Worm (Caenorhabditis elegans) whole organism, L1 larva: ENCODE measurements around the gene F18A1.1.

Source experiments
- C16A3.4 ChIP-seq: fragments of 150-350 bp; optimal IDR thresholded peaks from 2 replicates; lab custom pipeline; 2014; ENCODE audit warnings: missing biosample characterization, missing genetic modification characterization
- F16B12.6 ChIP-seq: fragments of 150-350 bp; optimal IDR thresholded peaks from 2 replicates; lab custom pipeline; 2014; ENCODE audit warnings: missing biosample characterization, missing genetic modification characterization
- Y116A8C.19 ChIP-seq: sonication (generic microtip); optimal IDR thresholded peaks from 2 replicates; lab custom pipeline; 2016; ENCODE audit warnings: missing compliant biosample characterization, missing genetic modification characterization, borderline replicate concordance
- alr-1 ChIP-seq: fragments of 200-800 bp; sonication (Bioruptor generic); optimal IDR thresholded peaks from 2 replicates; lab custom pipeline; 2018; ENCODE audit warnings: borderline replicate concordance, mild to moderate bottlenecking, missing genetic modification characterization, missing compliant biosample characterization
- ama-1 ChIP-seq: fragments of 150-350 bp; optimal IDR thresholded peaks from 2 replicates; lab custom pipeline; 2014
- ceh-63 ChIP-seq: fragments of 200-800 bp; sonication (Bioruptor generic); optimal IDR thresholded peaks from 2 replicates; lab custom pipeline; 2018; ENCODE audit warnings: mild to moderate bottlenecking, missing genetic modification characterization, missing compliant biosample characterization
- ceh-8 ChIP-seq: fragments of 200-800 bp; sonication (Bioruptor generic); optimal IDR thresholded peaks from 2 replicates; lab custom pipeline; 2018; ENCODE audit warnings: mild to moderate bottlenecking, missing genetic modification characterization, moderate library complexity, missing compliant biosample characterization
- ceh-82 ChIP-seq, 3 experiments: fragments of 150-350 bp in 1 of 3; sonication (generic microtip) in 2 of 3; optimal IDR thresholded peaks; 2 replicates each; lab custom pipeline; 2014 to 2017; ENCODE audit warnings: missing biosample characterization in 3 of 3, missing genetic modification characterization in 3 of 3
- ces-1 ChIP-seq: fragments of 150-350 bp; optimal IDR thresholded peaks from 2 replicates; lab custom pipeline; 2014; ENCODE audit warnings: missing biosample characterization, missing genetic modification reagents, missing genetic modification characterization
- dpl-1 ChIP-seq, 3 experiments: fragments of 150-350 bp in 2 of 3; sonication (generic microtip) in 1 of 3; optimal IDR thresholded peaks; 2 replicates each; lab custom pipeline; 2014 to 2017; ENCODE audit warnings: missing biosample characterization in 3 of 3, missing genetic modification characterization in 3 of 3, missing genetic modification reagents in 3 of 3
- efl-1 ChIP-seq, 4 experiments: fragments of 150-350 bp; optimal IDR thresholded peaks in 3 of 4; peaks in 1 of 4; 1 replicate in 1 of 4; 2 replicates in 3 of 4; lab custom pipeline; 2014; ENCODE audit warnings: missing biosample characterization in 2 of 4, missing genetic modification characterization in 2 of 4, missing genetic modification reagents in 2 of 4
- efl-3 ChIP-seq: fragments of 200-800 bp; sonication (Bioruptor generic); optimal IDR thresholded peaks from 2 replicates; lab custom pipeline; 2018; ENCODE audit warnings: mild to moderate bottlenecking, missing genetic modification characterization, missing compliant biosample characterization
- egl-13 ChIP-seq: sonication (generic microtip); optimal IDR thresholded peaks from 2 replicates; lab custom pipeline; 2016; ENCODE audit warnings: missing genotype, missing genetic modification reagents, missing genetic modification characterization, missing compliant biosample characterization
- egl-27 ChIP-seq, 2 experiments: fragments of 150-350 bp in 1 of 2; sonication (generic microtip); optimal IDR thresholded peaks; 3 replicates each; lab custom pipeline; 2017 to 2018; ENCODE audit warnings: missing biosample characterization in 2 of 2, missing genetic modification characterization in 2 of 2, missing genetic modification reagents in 2 of 2
- elt-3 ChIP-seq, 6 experiments: fragments of 150-350 bp in 1 of 6; sonication (generic microtip); optimal IDR thresholded peaks; 2 replicates each; lab custom pipeline; 2017 to 2018; ENCODE audit warnings: missing biosample characterization in 6 of 6, missing genetic modification characterization in 6 of 6, inconsistent platforms in 1 of 6
- ets-5 ChIP-seq: fragments of 200-800 bp; sonication (Bioruptor generic); IDR thresholded peaks from 2 replicates; pipeline ENCODE4 v1.3.6; 2022; ENCODE audit warnings: missing genetic modification characterization, missing compliant biosample characterization
- fkh-10 ChIP-seq: sonication (generic microtip); optimal IDR thresholded peaks from 2 replicates; lab custom pipeline; 2017; ENCODE audit warnings: missing biosample characterization, missing genetic modification reagents, missing genetic modification characterization
- fkh-4 ChIP-seq: sonication (generic microtip); optimal IDR thresholded peaks from 2 replicates; lab custom pipeline; 2016; ENCODE audit warnings: missing compliant biosample characterization, missing genetic modification characterization, borderline replicate concordance
- fos-1 ChIP-seq: fragments of 150-350 bp; optimal IDR thresholded peaks from 2 replicates; lab custom pipeline; 2014; ENCODE audit warnings: missing biosample characterization, missing genetic modification characterization
- grh-1 ChIP-seq: fragments of 200-800 bp; sonication (Bioruptor generic); IDR thresholded peaks from 2 replicates; pipeline ENCODE4 v1.3.6; 2022; ENCODE audit warnings: missing genetic modification reagents, missing genetic modification characterization, missing compliant biosample characterization
- hlh-17 ChIP-seq: fragments of 200-800 bp; sonication (Bioruptor generic); optimal IDR thresholded peaks from 2 replicates; lab custom pipeline; 2018; ENCODE audit warnings: missing genetic modification characterization, mild to moderate bottlenecking, missing compliant biosample characterization, moderate library complexity, borderline replicate concordance
- irx-1 ChIP-seq: sonication (generic microtip); optimal IDR thresholded peaks from 2 replicates; lab custom pipeline; 2016; ENCODE audit warnings: missing genetic modification characterization, missing compliant biosample characterization
- lin-13 ChIP-seq: fragments of 150-350 bp; optimal IDR thresholded peaks from 2 replicates; lab custom pipeline; 2014; ENCODE audit warnings: missing biosample characterization, missing genetic modification reagents, missing genetic modification characterization
- lin-14 ChIP-seq: fragments of 200-800 bp; sonication (Bioruptor generic); optimal IDR thresholded peaks from 2 replicates; lab custom pipeline; 2018; ENCODE audit warnings: mild to moderate bottlenecking, missing genetic modification characterization, moderate library complexity, missing compliant biosample characterization
- lin-35 ChIP-seq, 2 experiments: fragments of 150-350 bp; optimal IDR thresholded peaks; 2 replicates each; lab custom pipeline; 2014; ENCODE audit warnings: missing biosample characterization in 2 of 2, missing genetic modification characterization in 2 of 2, missing genetic modification reagents in 2 of 2
- lsy-2 ChIP-seq, 2 experiments: fragments of 150-350 bp; optimal IDR thresholded peaks; 2 replicates each; lab custom pipeline; 2014; ENCODE audit warnings: missing biosample characterization in 2 of 2, missing genetic modification characterization in 2 of 2
- mab-9 ChIP-seq: fragments of 200-800 bp; sonication (Bioruptor generic); IDR thresholded peaks from 2 replicates; pipeline ENCODE4 v1.3.6; 2022; ENCODE audit warnings: missing genetic modification reagents, missing genetic modification characterization, missing compliant biosample characterization
- mdl-1 ChIP-seq, 2 experiments: fragments of 150-350 bp; optimal IDR thresholded peaks; 2 replicates each; lab custom pipeline; 2014 to 2017; ENCODE audit warnings: missing biosample characterization in 2 of 2, missing genetic modification characterization in 2 of 2, inconsistent platforms in 1 of 2
- mef-2 ChIP-seq: fragments of 150-350 bp; optimal IDR thresholded peaks from 2 replicates; lab custom pipeline; 2014; ENCODE audit warnings: missing biosample characterization, missing genetic modification characterization
- nhr-11 ChIP-seq: fragments of 150-350 bp; optimal IDR thresholded peaks from 2 replicates; lab custom pipeline; 2014; ENCODE audit warnings: missing biosample characterization, missing genetic modification characterization
- nhr-12 ChIP-seq: sonication (generic microtip); optimal IDR thresholded peaks from 2 replicates; lab custom pipeline; 2017; ENCODE audit warnings: missing biosample characterization, missing genetic modification characterization
- nhr-20 ChIP-seq: sonication (generic microtip); optimal IDR thresholded peaks from 2 replicates; lab custom pipeline; 2016; ENCODE audit warnings: mild to moderate bottlenecking, missing genetic modification characterization, missing compliant biosample characterization
- nhr-237 ChIP-seq: fragments of 150-350 bp; optimal IDR thresholded peaks from 2 replicates; lab custom pipeline; 2014; ENCODE audit warnings: missing biosample characterization, missing genetic modification characterization
- nhr-28 ChIP-seq: fragments of 150-350 bp; optimal IDR thresholded peaks from 2 replicates; lab custom pipeline; 2014; ENCODE audit warnings: missing biosample characterization, missing genetic modification characterization
- nhr-71 ChIP-seq: sonication (generic microtip); optimal IDR thresholded peaks from 2 replicates; lab custom pipeline; 2016; ENCODE audit warnings: mild to moderate bottlenecking, missing genetic modification characterization, moderate library complexity, missing compliant biosample characterization
- nhr-84 ChIP-seq: sonication (generic microtip); optimal IDR thresholded peaks from 2 replicates; lab custom pipeline; 2017; ENCODE audit warnings: missing biosample characterization, missing genetic modification characterization
- nhr-90 ChIP-seq: sonication (generic microtip); optimal IDR thresholded peaks from 2 replicates; lab custom pipeline; 2016; ENCODE audit warnings: mild to moderate bottlenecking, missing genetic modification characterization, missing compliant biosample characterization; ENCODE audit not compliant: poor library complexity
- pag-3 ChIP-seq: sonication (generic microtip); optimal IDR thresholded peaks from 2 replicates; lab custom pipeline; 2017; ENCODE audit warnings: missing genetic modification characterization, mild to moderate bottlenecking, missing compliant biosample characterization, antibody characterized with exemption, borderline replicate concordance; ENCODE audit not compliant: insufficient read depth
- pax-3 ChIP-seq: fragments of 200-800 bp; sonication (Bioruptor generic); optimal IDR thresholded peaks from 2 replicates; lab custom pipeline; 2018; ENCODE audit warnings: mild to moderate bottlenecking, missing genetic modification characterization, moderate library complexity, missing compliant biosample characterization
- rnt-1 ChIP-seq: sonication (generic microtip); optimal IDR thresholded peaks from 2 replicates; lab custom pipeline; 2016; ENCODE audit warnings: mild to moderate bottlenecking, missing genetic modification characterization, moderate library complexity, missing compliant biosample characterization
- skn-1 ChIP-seq: fragments of 150-350 bp; optimal IDR thresholded peaks from 2 replicates; lab custom pipeline; 2014; ENCODE audit warnings: missing biosample characterization, missing genetic modification characterization
- sup-37 ChIP-seq: fragments of 200-800 bp; sonication (Bioruptor generic); optimal IDR thresholded peaks from 2 replicates; lab custom pipeline; 2018; ENCODE audit warnings: mild to moderate bottlenecking, missing genetic modification characterization, missing compliant biosample characterization
- swsn-7 ChIP-seq: sonication (generic microtip); optimal IDR thresholded peaks from 2 replicates; lab custom pipeline; 2016; ENCODE audit warnings: missing genetic modification characterization, missing compliant biosample characterization
- tbx-2 ChIP-seq: sonication (generic microtip); optimal IDR thresholded peaks from 2 replicates; lab custom pipeline; 2016; ENCODE audit warnings: missing genetic modification characterization, missing compliant biosample characterization
- unc-30 ChIP-seq: sonication (generic microtip); optimal IDR thresholded peaks from 2 replicates; lab custom pipeline; 2017; ENCODE audit warnings: missing biosample characterization, missing genetic modification characterization
- unc-86 ChIP-seq: sonication (generic microtip); optimal IDR thresholded peaks from 2 replicates; lab custom pipeline; 2016; ENCODE audit warnings: missing genetic modification characterization, missing compliant biosample characterization
- vab-15 ChIP-seq: sonication (generic microtip); optimal IDR thresholded peaks from 2 replicates; lab custom pipeline; 2017; ENCODE audit warnings: missing genotype, mild to moderate bottlenecking, missing genetic modification characterization, missing compliant biosample characterization
- xbp-1 ChIP-seq: sonication (generic microtip); optimal IDR thresholded peaks from 2 replicates; lab custom pipeline; 2016; ENCODE audit warnings: missing genetic modification characterization, missing compliant biosample characterization
- zag-1 ChIP-seq: fragments of 150-350 bp; optimal IDR thresholded peaks from 2 replicates; lab custom pipeline; 2014; ENCODE audit warnings: missing biosample characterization, missing genetic modification characterization
- zip-4 ChIP-seq: fragments of 200-800 bp; sonication (Bioruptor generic); optimal IDR thresholded peaks from 2 replicates; lab custom pipeline; 2018; ENCODE audit warnings: mild to moderate bottlenecking, missing genetic modification characterization, moderate library complexity, missing compliant biosample characterization
- ztf-11 ChIP-seq, 2 experiments: sonication (generic microtip); optimal IDR thresholded peaks; 2 replicates each; lab custom pipeline; 2016 to 2017; ENCODE audit warnings: missing genetic modification characterization in 2 of 2, missing biosample characterization in 1 of 2, missing compliant biosample characterization in 1 of 2

F18A1.1 gene

DNA sequence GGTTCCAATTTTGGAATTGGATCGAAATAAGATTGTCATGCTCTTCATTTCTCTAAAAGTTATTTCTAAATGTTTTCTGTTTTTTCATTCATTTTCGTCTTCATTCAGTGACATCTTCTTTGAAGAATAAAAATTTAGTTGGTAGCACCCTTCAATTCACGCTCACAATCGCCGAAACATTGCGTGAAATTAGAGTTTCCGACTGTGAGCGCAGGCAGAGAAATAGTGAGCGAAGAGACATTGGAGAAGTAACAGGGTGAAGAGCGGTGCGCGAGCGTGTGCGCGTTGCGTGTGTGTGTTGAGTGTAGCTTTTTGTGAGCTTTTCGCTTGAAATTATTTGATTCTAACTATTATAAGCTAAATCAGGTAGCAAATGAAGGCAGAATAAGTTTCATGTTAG lies 15.3 kb upstream of the F18A1.1 start (continued):
- TF ChIP-seq nhr-84 (tag; lab: Kevin White, UChicago) (no peak), efl-3 (no peak), skn-1 (tag; lab: Kevin White, UChicago) (peak; percentile 42), mdl-1 (tag; optimal IDR thresholded peaks at IDR 0.05; lab: Kevin White, UChicago) (no peak), efl-1 (optimal IDR thresholded peaks at IDR 0.05; lab: Kevin White, UChicago) (peak; percentile 19 to 28), efl-1 (GFP tag; optimal IDR thresholded peaks at IDR 0.05 in 1 of 2; lab: Kevin White, UChicago) (peak; percentile 10 to 45), lin-35 (GFP tag; optimal IDR thresholded peaks at IDR 0.05; lab: Kevin White, UChicago) (peak; percentile 19 to 43), xbp-1 (no peak), irx-1 (tag; lab: Kevin White, UChicago) (no peak), nhr-20 (tag; lab: Kevin White, UChicago) (peak; percentile 19), zag-1 (tag; lab: Kevin White, UChicago) (no peak), ets-5 (no peak), swsn-7 (tag; lab: Kevin White, UChicago) (no peak), fkh-4 (tag; lab: Kevin White, UChicago) (no peak), lin-14 (GFP tag; lab: Kevin White, UChicago) (peak; percentile 49), ama-1 (no peak), nhr-28 (tag; lab: Kevin White, UChicago) (no peak), F16B12.6 (tag; lab: Kevin White, UChicago) (peak; percentile 35), ztf-11 (tag; optimal IDR thresholded peaks at IDR 0.05; lab: Kevin White, UChicago) (no peak), pag-3 (tag; lab: Kevin White, UChicago) (no peak), C16A3.4 (tag; lab: Kevin White, UChicago) (peak; percentile 28), alr-1 (tag; lab: Kevin White, UChicago) (no peak), unc-86 (no peak), nhr-71 (peak; percentile 44), mab-9 (GFP tag; lab: Robert Waterston, UW) (no peak), Y116A8C.19 (tag; lab: Kevin White, UChicago) (no peak), nhr-90 (no peak), fkh-10 (GFP tag; lab: Kevin White, UChicago) (peak; percentile 20), ces-1 (GFP tag; lab: Kevin White, UChicago) (no peak), tbx-2 (peak; percentile 2), rnt-1 (tag; lab: Kevin White, UChicago) (no peak), vab-15 (no peak), lin-13 (GFP tag; lab: Kevin White, UChicago) (no peak), nhr-12 (tag; lab: Kevin White, UChicago) (no peak), ceh-8 (GFP tag; lab: Kevin White, UChicago) (no peak), ceh-82 (tag; optimal IDR thresholded peaks at IDR 0.05; lab: Kevin White, UChicago) (peak in 1 of 3 experiments; percentile 65), pax-3 (tag; lab: Kevin White, UChicago) (no peak), fos-1 (tag; lab: Kevin White, UChicago) (no peak), zip-4 (GFP tag; lab: Kevin White, UChicago) (no peak), lsy-2 (tag; optimal IDR thresholded peaks at IDR 0.05; lab: Kevin White, UChicago) (peak in 1 of 2 experiments; percentile 65), unc-30 (tag; lab: Kevin White, UChicago) (no peak), egl-13 (tag; lab: Kevin White, UChicago) (no peak), mef-2 (tag; lab: Kevin White, UChicago) (no peak), nhr-237 (tag; lab: Kevin White, UChicago) (no peak), grh-1 (GFP tag; lab: Robert Waterston, UW) (no peak), nhr-11 (tag; lab: Kevin White, UChicago) (no peak), elt-3 (tag; optimal IDR thresholded peaks at IDR 0.05; lab: Kevin White, UChicago) (no peak), dpl-1 (GFP tag; optimal IDR thresholded peaks at IDR 0.05; lab: Kevin White, UChicago) (peak; percentile 12 to 42 (median 23)), ceh-63 (GFP tag; lab: Kevin White, UChicago) (no peak), hlh-17 (GFP tag; lab: Kevin White, UChicago) (no peak), sup-37 (GFP tag; lab: Kevin White, UChicago) (no peak), egl-27 (tag; optimal IDR thresholded peaks at IDR 0.05; lab: Kevin White, UChicago) (no peak)
